Worm (Caenorhabditis elegans) whole organism, L4 larva: ENCODE measurements around the gene cya-2.

Experiments used
- ama-1 ChIP-seq: fragments of 150-350 bp; optimal IDR thresholded peaks from 2 replicates; lab custom pipeline; 2014; ENCODE audit warnings: inconsistent platforms, mixed read lengths
- daf-16 ChIP-seq, 3 experiments: sonication (generic microtip); optimal IDR thresholded peaks; 2 replicates each; lab custom pipeline; 2016 to 2017; ENCODE audit warnings: missing genetic modification characterization in 3 of 3, missing genetic modification reagents in 3 of 3, mild to moderate bottlenecking in 2 of 3, missing compliant biosample characterization in 2 of 3, missing biosample characterization in 1 of 3, moderate library complexity in 1 of 3
- duxl-1 ChIP-seq: sonication (generic microtip); optimal IDR thresholded peaks from 2 replicates; lab custom pipeline; 2016; ENCODE audit warnings: mild to moderate bottlenecking, missing genetic modification characterization, moderate library complexity, missing compliant biosample characterization; ENCODE audit not compliant: poor library complexity
- hlh-11 ChIP-seq: fragments of 200-800 bp; sonication (Bioruptor generic); optimal IDR thresholded peaks from 2 replicates; lab custom pipeline; 2018; ENCODE audit warnings: mild to moderate bottlenecking, missing genetic modification characterization, missing compliant biosample characterization
- mxl-2 ChIP-seq: fragments of 200-800 bp; sonication (Bioruptor generic); conservative IDR thresholded peaks from 2 replicates; pipeline ENCODE4 v1.3.6; 2022; ENCODE audit warnings: missing genetic modification reagents, missing genetic modification characterization, missing compliant biosample characterization
- nhr-25 ChIP-seq: sonication (generic microtip); optimal IDR thresholded peaks from 2 replicates; lab custom pipeline; 2017; ENCODE audit warnings: missing genetic modification characterization, mild to moderate bottlenecking, missing compliant biosample characterization, antibody characterized with exemption, moderate library complexity, borderline replicate concordance; ENCODE audit not compliant: insufficient read depth
- nhr-28 ChIP-seq: fragments of 150-350 bp; optimal IDR thresholded peaks from 2 replicates; lab custom pipeline; 2014; ENCODE audit warnings: missing biosample characterization, missing genetic modification characterization
- php-3 ChIP-seq: fragments of 200-800 bp; sonication (Bioruptor generic); IDR thresholded peaks from 2 replicates; pipeline ENCODE4 v1.3.6; 2022; ENCODE audit warnings: missing genetic modification reagents, missing genetic modification characterization, missing compliant biosample characterization
- pqm-1 ChIP-seq: sonication (generic microtip); optimal IDR thresholded peaks from 2 replicates; lab custom pipeline; 2017; ENCODE audit warnings: missing biosample characterization, missing genetic modification characterization
- spr-3 ChIP-seq: fragments of 200-800 bp; sonication (Bioruptor generic); optimal IDR thresholded peaks from 2 replicates; lab custom pipeline; 2018; ENCODE audit warnings: mild to moderate bottlenecking, missing genetic modification characterization, missing compliant biosample characterization
- unc-62 ChIP-seq, 3 experiments: fragments of 150-350 bp in 1 of 3; sonication (generic microtip); optimal IDR thresholded peaks in 2 of 3; peaks in 1 of 3; 1 replicate in 1 of 3; 2 replicates in 2 of 3; lab custom pipeline; 2014 to 2017; ENCODE audit warnings: missing biosample characterization in 3 of 3, missing genetic modification characterization in 3 of 3, missing genetic modification reagents in 3 of 3, missing genotype in 1 of 3
- ztf-11 ChIP-seq: fragments of 150-350 bp; optimal IDR thresholded peaks from 2 replicates; lab custom pipeline; 2014; ENCODE audit warnings: missing biosample characterization, missing genetic modification characterization

cya-2 gene

ce11 chrII:1995744-1996143 lies 27.7 kb downstream of the cya-2 start:
- TF ChIP-seq php-3 (GFP tag; lab: Robert Waterston, UW) (peak; percentile 45; the same call in 1 of the 2 replicates), hlh-11 (peak; percentile 15), daf-16 (GFP tag; optimal IDR thresholded peaks at IDR 0.05; lab: Kevin White, UChicago) (no peak), daf-16 (tag; optimal IDR thresholded peaks at IDR 0.05; lab: Kevin White, UChicago) (peak; percentile 84), unc-62 (GFP tag; optimal IDR thresholded peaks at IDR 0.05 in 1 of 2; lab: Kevin White, UChicago) (peak in 1 of 2 experiments; percentile 13), unc-62 (tag; optimal IDR thresholded peaks at IDR 0.05; lab: Kevin White, UChicago) (no peak), pqm-1 (peak; percentile 91), nhr-25 (tag; lab: Kevin White, UChicago) (no peak), nhr-28 (peak; percentile 74), ztf-11 (tag; lab: Kevin White, UChicago) (no peak)

- TF ChIP-seq pqm-1 (peak; percentile 38), daf-16 (GFP tag; optimal IDR thresholded peaks at IDR 0.05; lab: Kevin White, UChicago) (no peak), daf-16 (tag; optimal IDR thresholded peaks at IDR 0.05; lab: Kevin White, UChicago) (peak; percentile 71), duxl-1 (tag; lab: Kevin White, UChicago) (no peak), nhr-28 (peak; percentile 6)
Observed at ce11 chrII:1993738-1994137, 29.7 kb downstream of the cya-2 start, which contains the start of gene math-21. math-21 (plus strand) TSS chrII:1994038.

ce11 chrII:1989010-1989409 lies 34.4 kb downstream of the cya-2 start, which contains the start of gene math-44:
math-44 (plus strand) TSS chrII:1989310.
- TF ChIP-seq ama-1 (lab: Kevin White, UChicago) (no peak), nhr-28 (peak; percentile 2), spr-3 (GFP tag; lab: Kevin White, UChicago) (no peak)
- TF ChIP-seq, all 104 proteins: peak for 1

ce11 chrII:1986979-1987378 lies 36.4 kb downstream of the cya-2 start, which contains the start of gene Y16E11A.4:
Y16E11A.4 (plus strand) TSS chrII:1987279.
- TF ChIP-seq pqm-1, result peak; percentile 27
- no peak for TF ChIP-seq mxl-2 (GFP tag; lab: Robert Waterston, UW)
